Fruit fly (Drosophila melanogaster): ENCODE measurements around the gene CG14650.

DNA sequence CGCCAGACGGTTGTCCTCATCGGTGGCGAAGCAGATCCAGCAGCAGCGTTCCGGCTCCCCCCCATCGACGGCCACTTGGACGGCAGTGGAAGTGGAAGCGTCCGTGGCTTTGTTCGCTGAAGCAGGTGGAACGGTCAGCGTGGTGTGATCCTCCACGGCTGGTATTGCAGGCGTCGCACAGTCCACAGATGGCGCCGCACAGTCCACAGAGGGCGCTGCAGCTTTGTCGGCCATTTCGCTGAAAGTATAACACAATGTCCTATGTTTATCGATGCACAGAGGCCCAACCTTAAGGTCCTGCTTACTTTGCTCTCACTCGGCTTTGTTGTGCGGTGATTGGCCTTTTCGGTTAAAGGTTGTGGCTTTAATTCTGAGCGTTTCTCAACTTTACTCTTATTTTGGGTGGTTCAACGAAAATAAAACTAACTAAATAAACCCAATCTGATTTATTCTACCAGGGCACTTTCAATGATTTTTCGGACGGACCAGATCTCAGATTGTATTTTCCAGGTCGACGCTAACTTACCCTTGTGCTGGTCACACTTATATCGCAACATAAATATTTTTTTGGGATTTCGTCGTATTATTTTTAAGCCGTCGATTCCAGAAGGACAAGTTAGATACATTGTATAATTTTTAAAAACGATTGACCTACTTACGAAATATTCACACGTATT, 39.6 kb upstream of the CG14650 start, which contains the start of gene CG9855:
- no peak for TF ChIP-seq Pif1B (GFP tag; optimal IDR thresholded peaks at IDR 0.05)
- no peak for TF ChIP-seq CG4496 (GFP tag; IDR thresholded peaks at IDR 0.05)
- TF ChIP-seq CG32121 (GFP tag; IDR thresholded peaks at IDR 0.05) = no peak
- no peak for TF ChIP-seq CG15710 (tag; optimal IDR thresholded peaks at IDR 0.05)
- no peak for TF ChIP-seq CG34367 (tag; optimal IDR thresholded peaks at IDR 0.05)
- TF ChIP-seq fd96Ca (GFP tag; IDR thresholded peaks at IDR 0.05) = no peak
